Fruit fly (Drosophila melanogaster): Measurements from ENCODE around the gene CG45011.

CG45011 gene

dm6 chr2L:11809823-11810222 lies 24.1 kb upstream of the CG45011 start:
- TF ChIP-seq dsf (GFP tag; optimal IDR thresholded peaks at IDR 0.05; ENCODE audit: borderline replicate concordance) (no peak), sage (GFP tag; optimal IDR thresholded peaks at IDR 0.05) (no peak), ey (GFP tag; optimal IDR thresholded peaks at IDR 0.05) (no peak), Mio (GFP tag; optimal IDR thresholded peaks at IDR 0.05) (no peak), usp (GFP tag; optimal IDR thresholded peaks at IDR 0.05) (no peak), N (GFP tag; optimal IDR thresholded peaks at IDR 0.05) (no peak), CrebA (GFP tag; optimal IDR thresholded peaks at IDR 0.05; ENCODE audit: borderline replicate concordance) (no peak), OdsH (GFP tag; optimal IDR thresholded peaks at IDR 0.05) (no peak), dl (GFP tag; optimal IDR thresholded peaks at IDR 0.05; ENCODE audit: insufficient read depth in 1 of 2, partially characterized antibody in 2 of 2) (no peak)

dm6 chr2L:11812781-11813664 lies 20.9 kb upstream of the CG45011 start:
- TF ChIP-seq Rel (GFP tag; optimal IDR thresholded peaks at IDR 0.05) (no peak), Rel (tag; optimal IDR thresholded peaks at IDR 0.05) (peak; percentile 59), dsf (GFP tag; optimal IDR thresholded peaks at IDR 0.05; ENCODE audit: borderline replicate concordance) (no peak), Hr78 (GFP tag; optimal IDR thresholded peaks at IDR 0.05) (no peak), pan (optimal IDR thresholded peaks at IDR 0.05) (no peak), HLH106 (tag; optimal IDR thresholded peaks at IDR 0.05) (no peak), Sp1 (GFP tag; optimal IDR thresholded peaks at IDR 0.05) (no peak), Myc (optimal IDR thresholded peaks at IDR 0.05) (no peak), OdsH (GFP tag; optimal IDR thresholded peaks at IDR 0.05) (no peak), sage (GFP tag; optimal IDR thresholded peaks at IDR 0.05) (no peak), fru (GFP tag; optimal IDR thresholded peaks at IDR 0.05) (peak; percentile 0)

dm6 chr2L:11813665-11814087 lies 20.2 kb upstream of the CG45011 start, which contains the start of gene CycY:
Gene CycY, minus strand, starts transcription at chr2L:11813780.
- TF ChIP-seq dsf (GFP tag; optimal IDR thresholded peaks at IDR 0.05; ENCODE audit: borderline replicate concordance): no peak
- no peak for TF ChIP-seq sage (GFP tag; optimal IDR thresholded peaks at IDR 0.05)
- TF ChIP-seq Mio (GFP tag; optimal IDR thresholded peaks at IDR 0.05): no peak
- no peak for TF ChIP-seq CrebA (GFP tag; optimal IDR thresholded peaks at IDR 0.05; ENCODE audit: borderline replicate concordance)
- no peak for TF ChIP-seq lola (GFP tag; optimal IDR thresholded peaks at IDR 0.05)
- peak; percentile 5 for TF ChIP-seq HLH106 (tag; optimal IDR thresholded peaks at IDR 0.05)
- no peak for TF ChIP-seq Vsx2 (GFP tag; optimal IDR thresholded peaks at IDR 0.05; ENCODE audit: partially characterized antibody)
- no peak for TF ChIP-seq tai (GFP tag; optimal IDR thresholded peaks at IDR 0.05)
- TF ChIP-seq dmrt93B (GFP tag; optimal IDR thresholded peaks at IDR 0.05): no peak
- TF ChIP-seq N (GFP tag; optimal IDR thresholded peaks at IDR 0.05): no peak
- no peak for TF ChIP-seq jim (GFP tag; optimal IDR thresholded peaks at IDR 0.05)
- no peak for TF ChIP-seq CG32264 (GFP tag; optimal IDR thresholded peaks at IDR 0.05)
- TF ChIP-seq Sp1 (GFP tag; optimal IDR thresholded peaks at IDR 0.05): peak; percentile 3
- no peak for TF ChIP-seq psq (GFP tag; optimal IDR thresholded peaks at IDR 0.05)
- TF ChIP-seq Hnf4 (GFP tag; optimal IDR thresholded peaks at IDR 0.05): no peak
- no peak for TF ChIP-seq Rel (GFP tag; optimal IDR thresholded peaks at IDR 0.05)
- no peak for TF ChIP-seq Rel (tag; optimal IDR thresholded peaks at IDR 0.05)
- no peak for TF ChIP-seq Jra (GFP tag; optimal IDR thresholded peaks at IDR 0.05)
- TF ChIP-seq foxo (GFP tag; optimal IDR thresholded peaks at IDR 0.05): peak in 1 of 2 experiments; percentile 11
- no peak for TF ChIP-seq br (GFP tag; optimal IDR thresholded peaks at IDR 0.05)
- no peak for TF ChIP-seq woc (GFP tag; optimal IDR thresholded peaks at IDR 0.05)
- no peak for TF ChIP-seq Dfd (GFP tag; optimal IDR thresholded peaks at IDR 0.05)
- TF ChIP-seq dl (GFP tag; optimal IDR thresholded peaks at IDR 0.05; ENCODE audit: insufficient read depth in 1 of 2, partially characterized antibody in 2 of 2): no peak
- TF ChIP-seq Hr83 (GFP tag; optimal IDR thresholded peaks at IDR 0.05; ENCODE audit: poor library complexity, severe bottlenecking): no peak
- TF ChIP-seq usp (GFP tag; optimal IDR thresholded peaks at IDR 0.05): no peak
- peak; percentile 63 for TF ChIP-seq brk (GFP tag; optimal IDR thresholded peaks at IDR 0.05)

- TF ChIP-seq tai (GFP tag; optimal IDR thresholded peaks at IDR 0.05): no peak
- peak; percentile 54 for TF ChIP-seq dmrt93B (GFP tag; optimal IDR thresholded peaks at IDR 0.05)
- TF ChIP-seq br (GFP tag; optimal IDR thresholded peaks at IDR 0.05): peak; percentile 13
- peak; percentile 41 for TF ChIP-seq h (GFP tag; optimal IDR thresholded peaks at IDR 0.05)
- peak; percentile 44 for TF ChIP-seq rgr (GFP tag; optimal IDR thresholded peaks at IDR 0.05)
- peak; percentile 62 for TF ChIP-seq sv (GFP tag; optimal IDR thresholded peaks at IDR 0.05)
- peak; percentile 4 for TF ChIP-seq Hr83 (GFP tag; optimal IDR thresholded peaks at IDR 0.05; ENCODE audit: poor library complexity, severe bottlenecking)
- peak; percentile 53 for TF ChIP-seq CG9705 (GFP tag; optimal IDR thresholded peaks at IDR 0.05)
- peak; percentile 34 for TF ChIP-seq HLH106 (tag; optimal IDR thresholded peaks at IDR 0.05)
- no peak for TF ChIP-seq Mio (GFP tag; optimal IDR thresholded peaks at IDR 0.05)
- no peak for TF ChIP-seq CrebA (GFP tag; optimal IDR thresholded peaks at IDR 0.05; ENCODE audit: borderline replicate concordance)
- no peak for TF ChIP-seq Sp1 (GFP tag; optimal IDR thresholded peaks at IDR 0.05)
- no peak for TF ChIP-seq Dif (GFP tag; optimal IDR thresholded peaks at IDR 0.05; ENCODE audit: partially characterized antibody)
- TF ChIP-seq usp (GFP tag; optimal IDR thresholded peaks at IDR 0.05): no peak
Measured at dm6 chr2L:11816376-11816775, 17.5 kb upstream of the CG45011 start.
